Fruit fly (Drosophila melanogaster): Measurements from ENCODE around the gene Gmppb.
A peak's percentile ranks its signal among the peaks of the same experiment; 100 is the strongest.

Gene Gmppb

DNA sequence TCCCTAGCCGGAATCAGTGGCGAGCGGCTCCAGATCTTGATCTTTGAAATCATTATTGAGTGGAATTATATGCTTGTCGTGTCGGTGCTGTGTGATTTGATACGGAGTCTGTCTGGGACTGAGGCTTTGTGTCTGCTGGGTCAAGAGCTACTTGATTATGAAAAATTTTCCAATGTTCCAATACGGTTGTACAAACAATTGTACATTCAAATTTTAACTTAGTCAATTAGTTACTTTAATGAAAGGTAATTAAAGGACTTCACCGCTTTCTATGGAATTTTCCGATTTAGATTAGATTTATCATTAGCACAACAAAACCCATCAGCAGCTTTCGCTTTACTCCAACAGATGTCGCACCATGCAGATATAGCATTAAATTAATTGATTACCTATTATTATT is 19.2 kb downstream of the Gmppb start, which contains the start of gene CG14658:
CG14658 (minus strand) TSS at position 101 of the 400 bp plus-strand sequence.
- TF ChIP-seq vri (GFP tag; optimal IDR thresholded peaks at IDR 0.05) (no peak), CG11294 (GFP tag; IDR thresholded peaks at IDR 0.05) (no peak), CG3919 (GFP tag; optimal IDR thresholded peaks at IDR 0.05) (no peak), acj6 (GFP tag; optimal IDR thresholded peaks at IDR 0.05) (no peak), Sox14 (GFP tag; optimal IDR thresholded peaks at IDR 0.05) (no peak), CG34406 (GFP tag; optimal IDR thresholded peaks at IDR 0.05) (no peak), CG15336 (GFP tag; IDR thresholded peaks at IDR 0.05) (no peak), Ets21C (GFP tag; optimal IDR thresholded peaks at IDR 0.05) (no peak), CG8119 (GFP tag; IDR thresholded peaks at IDR 0.05) (no peak), CG11902 (GFP tag; optimal IDR thresholded peaks at IDR 0.05) (no peak), CG6792 (GFP tag; optimal IDR thresholded peaks at IDR 0.05) (no peak), Eip93F (GFP tag; optimal IDR thresholded peaks at IDR 0.05) (no peak), Gug (GFP tag; IDR thresholded peaks at IDR 0.05) (no peak), fd59A (GFP tag; optimal IDR thresholded peaks at IDR 0.05) (no peak), topi (GFP tag; optimal IDR thresholded peaks at IDR 0.05) (no peak), CG6163 (GFP tag; IDR thresholded peaks at IDR 0.05) (no peak)

- TF ChIP-seq svp (GFP tag) (no peak), CG6163 (GFP tag; IDR thresholded peaks at IDR 0.05) (no peak), lz (GFP tag; optimal IDR thresholded peaks at IDR 0.05) (no peak), CG8319 (GFP tag; optimal IDR thresholded peaks at IDR 0.05) (no peak), vri (GFP tag; optimal IDR thresholded peaks at IDR 0.05) (no peak), CG6792 (GFP tag; optimal IDR thresholded peaks at IDR 0.05) (no peak), Sox15 (GFP tag; optimal IDR thresholded peaks at IDR 0.05) (no peak), dsx (GFP tag; optimal IDR thresholded peaks at IDR 0.05; ENCODE audit: poor library complexity, severe bottlenecking) (no peak), CG11902 (GFP tag; optimal IDR thresholded peaks at IDR 0.05) (no peak), Lpt (GFP tag; optimal IDR thresholded peaks at IDR 0.05) (no peak)
Observed at dm6 chr3R:4831197-4831596, 20.0 kb downstream of the Gmppb start, which contains the start of gene CG14659. TSS of gene CG14659 (minus strand) at chr3R:4831297.

- TF ChIP-seq svp (GFP tag) (peak; percentile 24), CG34406 (GFP tag; optimal IDR thresholded peaks at IDR 0.05) (no peak), CG16779 (tag; optimal IDR thresholded peaks at IDR 0.05) (no peak), Sox14 (GFP tag; optimal IDR thresholded peaks at IDR 0.05) (no peak), eg (GFP tag; IDR thresholded peaks at IDR 0.05) (no peak)
Observed at dm6 chr3R:4833636-4834035, 22.4 kb downstream of the Gmppb start.

dm6 chr3R:4835315-4835714 is 24.1 kb downstream of the Gmppb start:
- TF ChIP-seq CG8119 (GFP tag; IDR thresholded peaks at IDR 0.05) (no peak), CG10631 (GFP tag; optimal IDR thresholded peaks at IDR 0.05) (no peak), Ets21C (GFP tag; optimal IDR thresholded peaks at IDR 0.05) (no peak), lz (GFP tag; optimal IDR thresholded peaks at IDR 0.05) (no peak), CG6854 (GFP tag; optimal IDR thresholded peaks at IDR 0.05) (no peak), Sox102F (GFP tag; optimal IDR thresholded peaks at IDR 0.05) (no peak)

DNA sequence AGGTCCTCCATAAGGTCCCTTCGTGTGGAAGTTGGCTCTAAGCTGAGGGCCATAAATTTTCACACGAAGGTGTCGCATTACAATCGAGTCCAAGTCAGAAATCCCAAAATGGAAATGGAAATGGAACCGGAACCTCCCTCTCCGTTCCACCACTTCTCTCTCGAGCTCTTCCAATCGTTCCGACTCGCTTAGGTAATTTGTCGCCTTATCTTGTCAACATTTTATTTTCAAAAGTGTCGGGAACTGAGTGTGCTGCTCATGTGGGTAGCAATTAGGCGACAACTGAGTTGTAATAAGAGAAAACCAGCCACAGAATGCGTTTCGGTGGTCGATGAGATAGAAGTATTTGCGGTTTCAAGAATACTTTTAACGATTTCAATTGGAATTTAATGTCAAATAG is 29.5 kb downstream of the Gmppb start:
- TF ChIP-seq Eip78C (GFP tag), result no peak
- TF ChIP-seq acj6 (GFP tag; optimal IDR thresholded peaks at IDR 0.05), result no peak
- TF ChIP-seq Hr38 (GFP tag; optimal IDR thresholded peaks at IDR 0.05), result no peak
- TF ChIP-seq CG7368 (GFP tag; optimal IDR thresholded peaks at IDR 0.05), result no peak
- no peak for TF ChIP-seq CG10631 (GFP tag; optimal IDR thresholded peaks at IDR 0.05)
- no peak for TF ChIP-seq CG6276 (GFP tag; optimal IDR thresholded peaks at IDR 0.05)

- TF ChIP-seq CG32006 (GFP tag; optimal IDR thresholded peaks at IDR 0.05) (no peak), CG34406 (GFP tag; optimal IDR thresholded peaks at IDR 0.05) (no peak), lz (GFP tag; optimal IDR thresholded peaks at IDR 0.05) (no peak), CG8319 (GFP tag; optimal IDR thresholded peaks at IDR 0.05) (no peak), CG11762 (GFP tag; optimal IDR thresholded peaks at IDR 0.05; ENCODE audit: insufficient read depth) (no peak), fd85E (GFP tag; optimal IDR thresholded peaks at IDR 0.05) (no peak), CG6792 (GFP tag; optimal IDR thresholded peaks at IDR 0.05) (no peak), ss (GFP tag; optimal IDR thresholded peaks at IDR 0.05) (no peak), spab (GFP tag; optimal IDR thresholded peaks at IDR 0.05) (no peak), esn (GFP tag; optimal IDR thresholded peaks at IDR 0.05) (no peak), CG1621 (tag; optimal IDR thresholded peaks at IDR 0.05) (no peak), Eip93F (GFP tag; optimal IDR thresholded peaks at IDR 0.05) (no peak), CG11902 (GFP tag; optimal IDR thresholded peaks at IDR 0.05) (no peak), Lpt (GFP tag; optimal IDR thresholded peaks at IDR 0.05) (no peak)
Observed at dm6 chr3R:4842958-4843357, 31.7 kb downstream of the Gmppb start.
